Fruit fly (Drosophila melanogaster) whole organism, embryonic: ENCODE measurements around the gene Scgalpha.
A peak's percentile ranks its signal among the peaks of the same experiment; 100 is the strongest.

Source experiments
- Atf-2 ChIP-seq: fragments of 200-800 bp; sonication (Bioruptor generic); optimal IDR thresholded peaks from 2 replicates; lab custom pipeline; 2016; ENCODE audit warnings: missing biosample characterization, missing genetic modification characterization
- CG10321 ChIP-seq: fragments of 200-800 bp; sonication (Bioruptor generic); IDR thresholded peaks from 2 replicates; pipeline ENCODE4 v1.3.6; 2022; ENCODE audit warnings: missing biosample characterization, missing genetic modification characterization
- CG10654 ChIP-seq: fragments of 200-800 bp; sonication (Bioruptor generic); optimal IDR thresholded peaks from 2 replicates; lab custom pipeline; 2016; ENCODE audit warnings: missing biosample characterization, missing genetic modification characterization
- CG12071 ChIP-seq: fragments of 200-800 bp; sonication (Bioruptor generic); optimal IDR thresholded peaks from 3 replicates; lab custom pipeline; 2018; ENCODE audit warnings: missing biosample characterization, mild to moderate bottlenecking, missing genetic modification characterization
- CG12942 ChIP-seq: fragments of 200-800 bp; sonication (Bioruptor generic); optimal IDR thresholded peaks from 3 replicates; lab custom pipeline; 2016; ENCODE audit warnings: missing biosample characterization, missing genetic modification characterization
- CG14441 ChIP-seq: fragments of 200-800 bp; sonication (Bioruptor generic); IDR thresholded peaks from 2 replicates; pipeline ENCODE4 v1.3.6; 2022; ENCODE audit warnings: missing biosample characterization, missing genetic modification characterization
- CG15514 ChIP-seq: fragments of 200-800 bp; sonication (Bioruptor generic); optimal IDR thresholded peaks from 3 replicates; lab custom pipeline; 2017; ENCODE audit warnings: missing biosample characterization, missing genetic modification characterization, mild to moderate bottlenecking, moderate library complexity, missing genetic modification reagents
- CG17361 ChIP-seq: fragments of 200-800 bp; sonication (Bioruptor generic); IDR thresholded peaks from 3 replicates; pipeline ENCODE4 v1.3.6; 2022; ENCODE audit warnings: missing biosample characterization, missing genetic modification characterization
- CG17385 ChIP-seq: fragments of 200-800 bp; sonication (Bioruptor generic); optimal IDR thresholded peaks from 3 replicates; lab custom pipeline; 2018; ENCODE audit warnings: missing biosample characterization, mild to moderate bottlenecking, missing genetic modification characterization
- CG17912 ChIP-seq: fragments of 200-800 bp; sonication (Bioruptor generic); optimal IDR thresholded peaks from 2 replicates; lab custom pipeline; 2018; ENCODE audit warnings: missing biosample characterization, mild to moderate bottlenecking, missing genetic modification characterization
- CG2116 ChIP-seq: fragments of 200-800 bp; sonication (Bioruptor generic); optimal IDR thresholded peaks from 3 replicates; lab custom pipeline; 2018; ENCODE audit warnings: missing biosample characterization, mild to moderate bottlenecking, missing genetic modification characterization
- CG2202 ChIP-seq: fragments of 200-800 bp; sonication (Bioruptor generic); optimal IDR thresholded peaks from 2 replicates; lab custom pipeline; 2018; ENCODE audit warnings: missing biosample characterization, mild to moderate bottlenecking, missing genetic modification characterization
- CG4360 ChIP-seq: fragments of 200-800 bp; sonication (Bioruptor generic); IDR thresholded peaks from 2 replicates; pipeline ENCODE4 v1.3.6; 2022; ENCODE audit warnings: missing biosample characterization, missing genetic modification characterization
- CG4617 ChIP-seq: fragments of 200-800 bp; sonication (Bioruptor generic); optimal IDR thresholded peaks from 3 replicates; lab custom pipeline; 2016; ENCODE audit warnings: missing biosample characterization, missing genetic modification characterization, borderline replicate concordance
- CG6813 ChIP-seq: fragments of 200-800 bp; sonication (Bioruptor generic); optimal IDR thresholded peaks from 2 replicates; lab custom pipeline; 2017; ENCODE audit warnings: missing biosample characterization, missing genetic modification characterization, mild to moderate bottlenecking, moderate library complexity, missing genetic modification reagents
- CG8281 ChIP-seq: fragments of 200-800 bp; sonication (Bioruptor generic); optimal IDR thresholded peaks from 2 replicates; lab custom pipeline; 2018; ENCODE audit warnings: missing biosample characterization, mild to moderate bottlenecking, missing genetic modification characterization, moderate library complexity
- CG8944 ChIP-seq: fragments of 200-800 bp; sonication (Bioruptor generic); optimal IDR thresholded peaks from 3 replicates; lab custom pipeline; 2016; ENCODE audit warnings: missing biosample characterization, missing genetic modification characterization
- CG9215 ChIP-seq: fragments of 200-800 bp; sonication (Bioruptor generic); IDR thresholded peaks from 2 replicates; pipeline ENCODE4 v1.3.6; 2022; ENCODE audit warnings: missing biosample characterization, missing genetic modification characterization
- CG9727 ChIP-seq: fragments of 200-800 bp; sonication (Bioruptor generic); optimal IDR thresholded peaks from 3 replicates; lab custom pipeline; 2017; ENCODE audit warnings: missing biosample characterization, mild to moderate bottlenecking, missing genetic modification characterization
- CTCF ChIP-seq: fragments of 200-800 bp; sonication (Bioruptor generic); optimal IDR thresholded peaks from 2 replicates; lab custom pipeline; 2017; ENCODE audit warnings: missing biosample characterization, mild to moderate bottlenecking, missing genetic modification characterization, moderate library complexity
- D ChIP-seq, 2 experiments: fragments of 200-800 bp in 1 of 2; fragments of >200 bp in 1 of 2; sonication (Bioruptor generic) in 1 of 2; optimal IDR thresholded peaks; 2 replicates in 1 of 2; 3 replicates in 1 of 2; lab custom pipeline; 2017; ENCODE audit warnings: mild to moderate bottlenecking in 1 of 2, missing biosample characterization in 1 of 2, missing genetic modification characterization in 1 of 2, missing genetic modification reagents in 1 of 2
- Deaf1 ChIP-seq: fragments of 200-800 bp; optimal IDR thresholded peaks from 3 replicates; lab custom pipeline; 2019; ENCODE audit warnings: missing biosample characterization, mild to moderate bottlenecking, missing genetic modification characterization, moderate library complexity
- Dll ChIP-seq: fragments of 200-800 bp; sonication (Bioruptor generic); IDR thresholded peaks from 4 replicates; pipeline ENCODE4 v1.3.6; 2022; ENCODE audit warnings: missing biosample characterization, missing genetic modification characterization; ENCODE audit not compliant: partially characterized antibody
- Doc2 ChIP-seq: fragments of 200-800 bp; sonication (Bioruptor generic); IDR thresholded peaks from 2 replicates; pipeline ENCODE4 v1.3.6; 2022; ENCODE audit warnings: missing biosample characterization, missing genetic modification characterization
- Elba2 ChIP-seq: fragments of 200-800 bp; sonication (Bioruptor generic); optimal IDR thresholded peaks from 3 replicates; lab custom pipeline; 2016; ENCODE audit warnings: missing biosample characterization, missing genetic modification characterization
- Hand ChIP-seq: fragments of 200-800 bp; sonication (Bioruptor generic); optimal IDR thresholded peaks from 2 replicates; lab custom pipeline; 2017; ENCODE audit warnings: mild to moderate bottlenecking, missing biosample characterization, missing genetic modification reagents, missing genetic modification characterization
- MESR4 ChIP-seq: fragments of 200-800 bp; sonication (Bioruptor generic); optimal IDR thresholded peaks from 2 replicates; lab custom pipeline; 2018; ENCODE audit warnings: missing biosample characterization, mild to moderate bottlenecking, missing genetic modification characterization, moderate library complexity
- Mad ChIP-seq: fragments of 200-800 bp; sonication (Bioruptor generic); optimal IDR thresholded peaks from 2 replicates; lab custom pipeline; 2016; ENCODE audit warnings: missing biosample characterization, missing genetic modification characterization
- Mrtf ChIP-seq: fragments of 200-800 bp; sonication (Bioruptor generic); IDR thresholded peaks from 3 replicates; pipeline ENCODE4 v1.3.6; 2022; ENCODE audit warnings: missing biosample characterization, missing genetic modification characterization
- NK7.1 ChIP-seq: fragments of 200-800 bp; sonication (Bioruptor generic); optimal IDR thresholded peaks from 3 replicates; lab custom pipeline; 2016; ENCODE audit warnings: missing biosample characterization, missing genetic modification characterization
- Pdp1 ChIP-seq, 2 experiments: fragments of 200-800 bp; sonication (Bioruptor generic); optimal IDR thresholded peaks; 3 replicates each; lab custom pipeline; 2016; ENCODE audit warnings: missing biosample characterization in 2 of 2, missing genetic modification characterization in 2 of 2, mild to moderate bottlenecking in 1 of 2, moderate library complexity in 1 of 2
- Sox100B ChIP-seq: fragments of 200-800 bp; sonication (Bioruptor generic); optimal IDR thresholded peaks from 3 replicates; lab custom pipeline; 2018; ENCODE audit warnings: missing biosample characterization, mild to moderate bottlenecking, missing genetic modification characterization
- Usf ChIP-seq: fragments of 200-800 bp; sonication (Bioruptor generic); optimal IDR thresholded peaks from 2 replicates; lab custom pipeline; 2017; ENCODE audit warnings: missing genotype, missing biosample characterization, missing genetic modification characterization
- ato ChIP-seq: fragments of 200-800 bp; sonication (Bioruptor generic); IDR thresholded peaks from 2 replicates; pipeline ENCODE4 v1.3.6; 2022; ENCODE audit warnings: missing biosample characterization, missing genetic modification characterization; ENCODE audit not compliant: partially characterized antibody
- cg ChIP-seq: fragments of 200-800 bp; sonication (Bioruptor generic); optimal IDR thresholded peaks from 3 replicates; lab custom pipeline; 2019; ENCODE audit warnings: missing biosample characterization, mild to moderate bottlenecking, missing genetic modification characterization, moderate library complexity
- cwo ChIP-seq: fragments of 200-800 bp; sonication (Bioruptor generic); optimal IDR thresholded peaks from 3 replicates; lab custom pipeline; 2017; ENCODE audit warnings: missing biosample characterization, missing genetic modification characterization, mild to moderate bottlenecking, moderate library complexity, missing genetic modification reagents
- dati ChIP-seq: fragments of 200-800 bp; sonication (Bioruptor generic); IDR thresholded peaks from 2 replicates; pipeline ENCODE4 v1.3.6; 2022; ENCODE audit warnings: missing biosample characterization, missing genetic modification characterization
- fd3F ChIP-seq: fragments of 200-800 bp; sonication (Bioruptor generic); optimal IDR thresholded peaks from 2 replicates; lab custom pipeline; 2018; ENCODE audit warnings: missing biosample characterization, mild to moderate bottlenecking, missing genetic modification characterization, moderate library complexity
- fd96Cb ChIP-seq: fragments of 200-800 bp; sonication (Bioruptor generic); optimal IDR thresholded peaks from 2 replicates; lab custom pipeline; 2018; ENCODE audit warnings: missing biosample characterization, mild to moderate bottlenecking, missing genetic modification characterization, moderate library complexity
- ftz-f1 ChIP-seq: fragments of 200-800 bp; sonication (Bioruptor generic); optimal IDR thresholded peaks from 2 replicates; lab custom pipeline; 2016; ENCODE audit warnings: missing biosample characterization, missing genetic modification characterization
- hkb ChIP-seq, 2 experiments: fragments of 200-800 bp in 1 of 2; fragments of >200 bp in 1 of 2; sonication (Bioruptor generic) in 1 of 2; IDR thresholded peaks in 1 of 2; optimal IDR thresholded peaks in 1 of 2; 2 replicates each; pipeline versions ENCODE4 v1.3.6 to Lab custom; 2017 to 2022; ENCODE audit warnings: missing biosample characterization in 1 of 2, missing genetic modification characterization in 1 of 2
- knrl ChIP-seq: fragments of 200-800 bp; sonication (Bioruptor generic); IDR thresholded peaks from 3 replicates; pipeline ENCODE4 v1.3.6; 2022; ENCODE audit warnings: missing biosample characterization, missing genetic modification characterization; ENCODE audit not compliant: partially characterized antibody
- nerfin-1 ChIP-seq: fragments of 200-800 bp; sonication (Bioruptor generic); optimal IDR thresholded peaks from 3 replicates; lab custom pipeline; 2019; ENCODE audit warnings: missing biosample characterization, mild to moderate bottlenecking, missing genetic modification characterization, moderate library complexity
- pb ChIP-seq: fragments of 200-800 bp; sonication (Bioruptor generic); optimal IDR thresholded peaks from 3 replicates; lab custom pipeline; 2016; ENCODE audit warnings: missing biosample characterization, missing genetic modification characterization
- pita ChIP-seq: fragments of 200-800 bp; sonication (Bioruptor generic); optimal IDR thresholded peaks from 2 replicates; lab custom pipeline; 2017; ENCODE audit warnings: missing biosample characterization, mild to moderate bottlenecking, missing genetic modification characterization
- ro ChIP-seq: fragments of 200-800 bp; sonication (Bioruptor generic); IDR thresholded peaks from 2 replicates; pipeline ENCODE4 v1.3.6; 2022; ENCODE audit warnings: missing biosample characterization, missing genetic modification characterization
- sisA ChIP-seq: fragments of 200-800 bp; sonication (Bioruptor generic); IDR thresholded peaks from 2 replicates; pipeline ENCODE4 v1.3.6; 2022; ENCODE audit warnings: missing biosample characterization, missing genetic modification characterization
- tx ChIP-seq: fragments of 200-800 bp; sonication (Bioruptor generic); optimal IDR thresholded peaks from 2 replicates; lab custom pipeline; 2016; ENCODE audit warnings: missing biosample characterization, missing genetic modification characterization
- vnd ChIP-seq: fragments of 200-800 bp; sonication (Bioruptor generic); IDR thresholded peaks from 3 replicates; pipeline ENCODE4 v1.3.6; 2022; ENCODE audit warnings: missing biosample characterization, missing genetic modification characterization; ENCODE audit not compliant: partially characterized antibody

Gene Scgalpha

dm6 chr2L:8279400-8280065 is 23.7 kb upstream of the Scgalpha start (continued):
- TF ChIP-seq ato (GFP tag; lab: Robert Waterston, UW) = no peak
- TF ChIP-seq CG15514 = no peak
- TF ChIP-seq Deaf1 (tag; lab: Kevin White, UChicago) = no peak
- peak; percentile 84 for TF ChIP-seq CG9727 (GFP tag; lab: Kevin White, UChicago)
- TF ChIP-seq cg (GFP tag; lab: Kevin White, UChicago) = no peak
- TF ChIP-seq fd96Cb (tag; lab: Kevin White, UChicago) = peak; percentile 69
- peak; percentile 86 for TF ChIP-seq CG4360 (GFP tag; lab: Robert Waterston, UW)
- no peak for TF ChIP-seq Elba2
- peak; percentile 2 for TF ChIP-seq CG2116 (GFP tag; lab: Kevin White, UChicago)
- TF ChIP-seq Mrtf (GFP tag; lab: Robert Waterston, UW) = no peak
- no peak for TF ChIP-seq hkb (optimal IDR thresholded peaks at IDR 0.05; lab: Kevin White, UChicago)
- peak; percentile 59; the same call in 1 of the 2 replicates for TF ChIP-seq hkb (GFP tag; IDR thresholded peaks at IDR 0.05; lab: Robert Waterston, UW)
- TF ChIP-seq knrl (GFP tag; lab: Robert Waterston, UW) = no peak
- peak; percentile 36 for TF ChIP-seq tx
- peak; percentile 44 for TF ChIP-seq CG17385 (GFP tag; lab: Kevin White, UChicago)
- TF ChIP-seq Atf-2 (GFP tag; lab: Kevin White, UChicago) = peak; percentile 37
- no peak for TF ChIP-seq CG12071 (GFP tag; lab: Kevin White, UChicago)
- TF ChIP-seq CG10654 (GFP tag; lab: Kevin White, UChicago) = no peak
- TF ChIP-seq Sox100B (GFP tag; lab: Kevin White, UChicago) = peak; percentile 49
- TF ChIP-seq CG8281 = peak; percentile 14
- no peak for TF ChIP-seq D (optimal IDR thresholded peaks at IDR 0.05; lab: Kevin White, UChicago)
- TF ChIP-seq D (GFP tag; optimal IDR thresholded peaks at IDR 0.05; lab: Kevin White, UChicago) = peak; percentile 73
- TF ChIP-seq CG12942 (GFP tag; lab: Kevin White, UChicago) = peak; percentile 24
- peak; percentile 36; the same call in 1 of the 2 replicates for TF ChIP-seq dati (GFP tag; lab: Robert Waterston, UW)
- no peak for TF ChIP-seq Dll (GFP tag; lab: Robert Waterston, UW)
- TF ChIP-seq vnd = no peak
- peak; percentile 59 for TF ChIP-seq nerfin-1 (tag; lab: Kevin White, UChicago)
- TF ChIP-seq CG17912 = no peak
- no peak for TF ChIP-seq CG4617
- TF ChIP-seq Usf (GFP tag; lab: Kevin White, UChicago) = peak; percentile 29
- TF ChIP-seq MESR4 = no peak
- peak; percentile 47 to 51 for TF ChIP-seq Pdp1 (GFP tag; optimal IDR thresholded peaks at IDR 0.05; lab: Kevin White, UChicago)
- TF ChIP-seq ro (GFP tag; lab: Robert Waterston, UW) = no peak
- TF ChIP-seq NK7.1 (GFP tag; lab: Kevin White, UChicago) = no peak
- TF ChIP-seq CTCF (GFP tag; lab: Kevin White, UChicago) = no peak
- no peak for TF ChIP-seq ftz-f1
- TF ChIP-seq CG10321 (GFP tag; lab: Robert Waterston, UW) = no peak
- no peak for TF ChIP-seq pb (GFP tag; lab: Kevin White, UChicago)
- no peak for TF ChIP-seq CG14441 (GFP tag; lab: Robert Waterston, UW)
- TF ChIP-seq CG8944 (GFP tag; lab: Kevin White, UChicago) = peak; percentile 58
- no peak for TF ChIP-seq Hand (GFP tag; lab: Kevin White, UChicago)
- no peak for TF ChIP-seq CG9215
- peak; percentile 79 for TF ChIP-seq CG17361 (GFP tag; lab: Robert Waterston, UW)
- TF ChIP-seq sisA (GFP tag; lab: Robert Waterston, UW) = peak; percentile 47
- TF ChIP-seq fd3F (GFP tag; lab: Kevin White, UChicago) = no peak
- TF ChIP-seq cwo (GFP tag; lab: Kevin White, UChicago) = no peak
- no peak for TF ChIP-seq Doc2 (GFP tag; lab: Robert Waterston, UW)
- peak; percentile 22 for TF ChIP-seq Mad (GFP tag; lab: Kevin White, UChicago)
- TF ChIP-seq CG2202 (tag; lab: Kevin White, UChicago) = peak; percentile 82
- no peak for TF ChIP-seq pita (GFP tag; lab: Kevin White, UChicago)
- TF ChIP-seq CG6813 (GFP tag; lab: Kevin White, UChicago) = peak; percentile 60
